Worm (Caenorhabditis elegans) whole organism, late embryonic: ENCODE measurements around the gene R10E8.1.

Source experiments
- C38D4.7 ChIP-seq: fragments of 200-800 bp; sonication (Bioruptor generic); optimal IDR thresholded peaks from 2 replicates; lab custom pipeline; 2018; ENCODE audit warnings: mild to moderate bottlenecking, missing genetic modification characterization, moderate library complexity, missing compliant biosample characterization
- F13H6.1 ChIP-seq: sonication (generic microtip); optimal IDR thresholded peaks from 2 replicates; lab custom pipeline; 2016; ENCODE audit warnings: missing genetic modification characterization, missing compliant biosample characterization
- K02D7.2 ChIP-seq: sonication (generic microtip); optimal IDR thresholded peaks from 2 replicates; lab custom pipeline; 2017; ENCODE audit warnings: mild to moderate bottlenecking, missing genetic modification characterization, missing compliant biosample characterization
- K09A11.1 ChIP-seq: sonication (generic microtip); optimal IDR thresholded peaks from 2 replicates; lab custom pipeline; 2017; ENCODE audit warnings: antibody characterized with exemption, mild to moderate bottlenecking, missing genetic modification characterization, missing compliant biosample characterization; ENCODE audit not compliant: insufficient read depth
- ceh-14 ChIP-seq: sonication (generic microtip); optimal IDR thresholded peaks from 2 replicates; lab custom pipeline; 2016; ENCODE audit warnings: missing genotype, missing genetic modification characterization, missing compliant biosample characterization
- ceh-18 ChIP-seq: sonication (generic microtip); optimal IDR thresholded peaks from 2 replicates; lab custom pipeline; 2016; ENCODE audit warnings: missing genetic modification characterization, missing compliant biosample characterization
- ceh-19 ChIP-seq: fragments of 200-800 bp; sonication (Bioruptor generic); optimal IDR thresholded peaks from 2 replicates; lab custom pipeline; 2018; ENCODE audit warnings: mild to moderate bottlenecking, missing genetic modification characterization, missing compliant biosample characterization
- ceh-30 ChIP-seq: fragments of 150-350 bp; optimal IDR thresholded peaks from 2 replicates; lab custom pipeline; 2014; ENCODE audit warnings: missing biosample characterization, missing genetic modification characterization
- ceh-6 ChIP-seq: fragments of 200-800 bp; sonication (Bioruptor generic); optimal IDR thresholded peaks from 2 replicates; lab custom pipeline; 2018; ENCODE audit warnings: mild to moderate bottlenecking, missing genetic modification characterization, missing compliant biosample characterization
- ceh-9 ChIP-seq: sonication (generic microtip); optimal IDR thresholded peaks from 2 replicates; lab custom pipeline; 2016; ENCODE audit warnings: mild to moderate bottlenecking, missing genetic modification characterization, inconsistent platforms, missing compliant biosample characterization
- dmd-4 ChIP-seq: sonication (generic microtip); optimal IDR thresholded peaks from 2 replicates; lab custom pipeline; 2016; ENCODE audit warnings: borderline replicate concordance, missing genetic modification characterization, missing compliant biosample characterization
- dve-1 ChIP-seq: sonication (generic microtip); optimal IDR thresholded peaks from 2 replicates; lab custom pipeline; 2017; ENCODE audit warnings: antibody characterized with exemption, mild to moderate bottlenecking, missing genetic modification characterization, missing compliant biosample characterization
- elt-2 ChIP-seq: sonication (generic microtip); optimal IDR thresholded peaks from 2 replicates; lab custom pipeline; 2016; ENCODE audit warnings: missing genetic modification reagents, missing genetic modification characterization, missing compliant biosample characterization
- eyg-1 ChIP-seq: sonication (generic microtip); optimal IDR thresholded peaks from 2 replicates; lab custom pipeline; 2016; ENCODE audit warnings: missing genotype, missing genetic modification characterization, missing compliant biosample characterization
- fax-1 ChIP-seq: sonication (generic microtip); optimal IDR thresholded peaks from 2 replicates; lab custom pipeline; 2016; ENCODE audit warnings: missing genotype, missing genetic modification characterization, missing compliant biosample characterization
- fkh-10 ChIP-seq: fragments of 150-350 bp; optimal IDR thresholded peaks from 2 replicates; lab custom pipeline; 2014; ENCODE audit warnings: missing biosample characterization, missing genetic modification reagents, missing genetic modification characterization
- fkh-6 ChIP-seq: sonication (generic microtip); optimal IDR thresholded peaks from 2 replicates; lab custom pipeline; 2016; ENCODE audit warnings: missing genetic modification characterization, missing compliant biosample characterization
- hlh-15 ChIP-seq: sonication (generic microtip); optimal IDR thresholded peaks from 2 replicates; lab custom pipeline; 2016; ENCODE audit warnings: missing genetic modification characterization, missing compliant biosample characterization
- hlh-30 ChIP-seq: sonication (generic microtip); optimal IDR thresholded peaks from 2 replicates; lab custom pipeline; 2017; ENCODE audit warnings: antibody characterized with exemption, missing genetic modification characterization, missing compliant biosample characterization; ENCODE audit not compliant: insufficient read depth
- hlh-6 ChIP-seq: sonication (generic microtip); optimal IDR thresholded peaks from 2 replicates; lab custom pipeline; 2016; ENCODE audit warnings: missing genotype, missing genetic modification characterization, missing compliant biosample characterization
- mec-3 ChIP-seq: sonication (generic microtip); optimal IDR thresholded peaks from 2 replicates; lab custom pipeline; 2016; ENCODE audit warnings: borderline replicate concordance, missing genetic modification characterization, missing compliant biosample characterization
- nhr-11 ChIP-seq: fragments of 150-350 bp; optimal IDR thresholded peaks from 2 replicates; lab custom pipeline; 2014; ENCODE audit warnings: missing biosample characterization, missing genetic modification characterization
- odd-2 ChIP-seq: sonication (generic microtip); optimal IDR thresholded peaks from 2 replicates; lab custom pipeline; 2017; ENCODE audit warnings: antibody characterized with exemption, mild to moderate bottlenecking, missing genetic modification characterization, missing compliant biosample characterization
- pat-9 ChIP-seq: fragments of 200-800 bp; sonication (Bioruptor generic); optimal IDR thresholded peaks from 2 replicates; lab custom pipeline; 2018; ENCODE audit warnings: mild to moderate bottlenecking, missing genetic modification characterization, moderate library complexity, missing compliant biosample characterization
- pha-4 ChIP-seq: fragments of 150-350 bp; optimal IDR thresholded peaks from 2 replicates; lab custom pipeline; 2018; ENCODE audit warnings: missing biosample characterization, missing genetic modification reagents, missing genetic modification characterization
- pqm-1 ChIP-seq: sonication (generic microtip); optimal IDR thresholded peaks from 2 replicates; lab custom pipeline; 2016; ENCODE audit warnings: missing genetic modification characterization, missing compliant biosample characterization
- sdc-2 ChIP-seq: sonication (generic microtip); optimal IDR thresholded peaks from 2 replicates; lab custom pipeline; 2016; ENCODE audit warnings: missing genotype, missing genetic modification characterization, missing compliant biosample characterization
- tbx-7 ChIP-seq: sonication (generic microtip); optimal IDR thresholded peaks from 2 replicates; lab custom pipeline; 2016; ENCODE audit warnings: missing genotype, missing genetic modification characterization, missing compliant biosample characterization
- ttx-3 ChIP-seq: sonication (generic microtip); optimal IDR thresholded peaks from 2 replicates; lab custom pipeline; 2016; ENCODE audit warnings: missing genetic modification reagents, missing genetic modification characterization, missing compliant biosample characterization
- unc-3 ChIP-seq, 2 experiments: fragments of 200-800 bp in 1 of 2; sonication (Bioruptor generic) in 1 of 2; sonication (generic microtip) in 1 of 2; conservative IDR thresholded peaks in 1 of 2; optimal IDR thresholded peaks in 1 of 2; 2 replicates each; pipeline versions ENCODE4 v1.3.6 to Lab custom; 2016 to 2022; ENCODE audit warnings: missing compliant biosample characterization in 2 of 2, missing genetic modification characterization in 2 of 2, missing genetic modification reagents in 1 of 2
- unc-42 ChIP-seq: sonication (generic microtip); optimal IDR thresholded peaks from 2 replicates; lab custom pipeline; 2016; ENCODE audit warnings: missing genotype, missing genetic modification characterization, missing compliant biosample characterization
- unc-86 ChIP-seq: sonication (generic microtip); optimal IDR thresholded peaks from 2 replicates; lab custom pipeline; 2016; ENCODE audit warnings: missing genetic modification characterization, missing compliant biosample characterization
- zip-5 ChIP-seq: sonication (generic microtip); optimal IDR thresholded peaks from 2 replicates; lab custom pipeline; 2016; ENCODE audit warnings: missing genetic modification characterization, missing compliant biosample characterization
- ztf-16 ChIP-seq: sonication (generic microtip); optimal IDR thresholded peaks from 2 replicates; lab custom pipeline; 2017; ENCODE audit warnings: missing genetic modification characterization, missing compliant biosample characterization

Gene R10E8.1

DNA sequence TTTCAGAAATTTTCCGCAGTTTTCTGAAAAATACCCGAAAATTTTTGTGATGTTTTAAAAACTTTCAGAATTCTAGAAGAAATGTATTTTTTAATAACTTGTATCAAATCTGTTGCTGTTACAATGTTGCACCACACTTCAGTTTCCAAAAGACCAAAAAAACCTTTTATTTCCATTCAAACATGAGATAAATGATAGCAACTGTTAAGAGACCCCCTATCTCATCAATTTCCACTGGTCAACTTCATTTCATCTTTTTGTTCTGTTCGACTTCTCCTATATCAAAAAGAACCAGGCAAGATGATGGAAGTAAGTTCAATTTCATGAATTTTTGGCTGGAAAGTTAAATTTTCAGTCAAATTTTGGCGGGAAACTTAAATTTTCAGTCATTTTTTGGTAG is 53.8 kb downstream of the R10E8.1 start, which contains the start of gene F16H6.4:
Gene F16H6.4, plus strand, starts transcription at position 301 of the 400 bp plus-strand sequence.
- no peak for TF ChIP-seq hlh-6
- TF ChIP-seq sdc-2 (tag; lab: Kevin White, UChicago): no peak
- TF ChIP-seq C38D4.7: no peak
- no peak for TF ChIP-seq fkh-6 (tag; lab: Kevin White, UChicago)
- no peak for TF ChIP-seq nhr-11
- no peak for TF ChIP-seq dmd-4 (tag; lab: Kevin White, UChicago)
- TF ChIP-seq mec-3 (tag; lab: Kevin White, UChicago): no peak
- TF ChIP-seq dve-1: no peak
- no peak for TF ChIP-seq K09A11.1 (tag; lab: Kevin White, UChicago)
- TF ChIP-seq unc-3 (GFP tag; conservative IDR thresholded peaks at IDR 0.05; lab: Robert Waterston, UW): no peak
- TF ChIP-seq unc-3 (tag; optimal IDR thresholded peaks at IDR 0.05; lab: Kevin White, UChicago): no peak
- no peak for TF ChIP-seq pqm-1
- no peak for TF ChIP-seq ceh-14 (tag; lab: Kevin White, UChicago)
- no peak for TF ChIP-seq K02D7.2
- no peak for TF ChIP-seq unc-86 (tag; lab: Kevin White, UChicago)
- no peak for TF ChIP-seq pha-4 (tag; lab: Kevin White, UChicago)
- TF ChIP-seq ztf-16 (tag; lab: Kevin White, UChicago): no peak
- TF ChIP-seq F13H6.1 (tag; lab: Kevin White, UChicago): no peak
- TF ChIP-seq ceh-19 (GFP tag; lab: Kevin White, UChicago): no peak
- TF ChIP-seq hlh-30 (tag; lab: Kevin White, UChicago): no peak
- TF ChIP-seq, all 69 proteins: peak for 0

DNA sequence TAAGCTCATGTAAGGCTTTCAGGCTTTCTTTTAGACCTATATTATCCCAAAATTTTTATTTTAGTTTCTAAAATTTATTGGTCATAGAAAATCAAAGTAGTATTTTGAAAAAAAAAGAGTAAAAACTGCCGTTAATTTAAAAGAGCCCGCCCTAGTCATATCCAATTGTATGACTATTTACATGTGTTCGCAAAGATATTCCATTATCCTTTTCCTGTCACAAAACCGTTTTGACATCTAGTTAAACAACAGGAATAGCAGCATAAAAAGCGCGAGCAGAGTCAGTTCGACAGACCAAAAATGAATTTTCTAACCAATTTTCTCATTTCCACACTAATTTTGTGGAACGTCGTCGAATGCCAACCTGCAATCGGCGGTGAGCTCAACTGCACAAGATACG is 57.2 kb downstream of the R10E8.1 start, which contains the start of gene F16H6.3:
Gene F16H6.3, plus strand, starts transcription at position 301 of the 400 bp plus-strand sequence.
- TF ChIP-seq F13H6.1 (tag; lab: Kevin White, UChicago) (no peak), pha-4 (tag; lab: Kevin White, UChicago) (no peak), K02D7.2 (no peak), ceh-9 (tag; lab: Kevin White, UChicago) (no peak), ceh-18 (tag; lab: Kevin White, UChicago) (no peak), fax-1 (tag; lab: Kevin White, UChicago) (no peak), unc-42 (no peak), hlh-15 (tag; lab: Kevin White, UChicago) (no peak), odd-2 (tag; lab: Kevin White, UChicago) (no peak), zip-5 (tag; lab: Kevin White, UChicago) (no peak), dmd-4 (tag; lab: Kevin White, UChicago) (no peak), tbx-7 (no peak), eyg-1 (tag; lab: Kevin White, UChicago) (no peak), ceh-30 (tag; lab: Kevin White, UChicago) (no peak), ceh-6 (GFP tag; lab: Kevin White, UChicago) (no peak), ttx-3 (tag; lab: Kevin White, UChicago) (no peak), elt-2 (tag; lab: Kevin White, UChicago) (no peak), pat-9 (tag; lab: Kevin White, UChicago) (no peak), fkh-10 (GFP tag; lab: Kevin White, UChicago) (no peak)
